Worm (Caenorhabditis elegans): ENCODE measurements around the gene R11D1.7.

DNA sequence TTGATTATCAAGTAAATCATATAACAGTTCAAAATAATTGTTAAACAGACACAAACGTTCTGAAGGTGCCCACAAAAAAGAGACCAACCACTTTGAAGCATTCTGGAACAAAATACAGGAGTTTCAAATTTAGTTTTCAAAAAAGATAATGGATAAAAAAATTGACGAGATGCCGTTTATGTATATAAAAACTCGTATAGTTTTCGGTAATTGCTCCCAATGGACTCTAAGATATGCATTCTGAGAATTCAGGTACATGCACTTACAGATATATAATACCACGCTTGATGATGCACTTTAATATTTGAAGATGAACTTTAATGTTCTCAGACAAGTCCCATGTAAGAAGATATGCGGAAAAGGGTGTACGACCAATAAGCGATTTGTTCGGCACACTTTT, 1.2 kb upstream of the R11D1.7 start, which contains the start of gene str-181:
- TF ChIP-seq pag-3 (tag; optimal IDR thresholded peaks at IDR 0.05; ENCODE audit: borderline replicate concordance) (no peak), unc-86 (tag; optimal IDR thresholded peaks at IDR 0.05) (no peak), fkh-10 (GFP tag; optimal IDR thresholded peaks at IDR 0.05) (no peak)
